Fruit fly (Drosophila melanogaster): ENCODE measurements around the gene CG31787.

CG31787 gene

DNA sequence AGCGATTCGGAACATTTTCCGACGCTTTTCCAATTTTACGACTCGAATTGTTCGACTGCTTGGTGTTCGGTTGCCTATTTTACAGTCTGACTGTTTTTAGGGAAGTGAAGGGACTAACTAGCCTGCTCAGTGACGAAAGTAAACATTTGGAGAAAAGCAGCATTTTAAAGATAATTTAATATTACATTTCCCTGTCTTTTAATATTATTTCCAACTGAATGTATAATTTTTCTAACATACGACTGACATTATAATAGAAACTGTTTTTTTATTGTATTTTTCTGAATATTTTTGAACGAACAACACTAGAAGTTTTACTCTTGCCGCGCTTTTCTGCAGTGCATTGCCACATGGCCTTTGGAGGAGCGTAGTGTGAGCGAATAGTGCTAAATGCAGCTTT lies at the start of gene CG31787:
Gene CG31787, minus strand, starts transcription at position 101 of the 400 bp plus-strand sequence.
- TF ChIP-seq tj (GFP tag; optimal IDR thresholded peaks at IDR 0.05) (no peak), ovo (GFP tag; optimal IDR thresholded peaks at IDR 0.05) (no peak), cnc (optimal IDR thresholded peaks at IDR 0.05) (no peak), CG1620 (GFP tag; optimal IDR thresholded peaks at IDR 0.05) (no peak), pad (GFP tag; optimal IDR thresholded peaks at IDR 0.05) (no peak), CG11617 (GFP tag; optimal IDR thresholded peaks at IDR 0.05) (no peak), CG7101 (tag; optimal IDR thresholded peaks at IDR 0.05) (no peak), CG33017 (tag; optimal IDR thresholded peaks at IDR 0.05) (no peak)

DNA sequence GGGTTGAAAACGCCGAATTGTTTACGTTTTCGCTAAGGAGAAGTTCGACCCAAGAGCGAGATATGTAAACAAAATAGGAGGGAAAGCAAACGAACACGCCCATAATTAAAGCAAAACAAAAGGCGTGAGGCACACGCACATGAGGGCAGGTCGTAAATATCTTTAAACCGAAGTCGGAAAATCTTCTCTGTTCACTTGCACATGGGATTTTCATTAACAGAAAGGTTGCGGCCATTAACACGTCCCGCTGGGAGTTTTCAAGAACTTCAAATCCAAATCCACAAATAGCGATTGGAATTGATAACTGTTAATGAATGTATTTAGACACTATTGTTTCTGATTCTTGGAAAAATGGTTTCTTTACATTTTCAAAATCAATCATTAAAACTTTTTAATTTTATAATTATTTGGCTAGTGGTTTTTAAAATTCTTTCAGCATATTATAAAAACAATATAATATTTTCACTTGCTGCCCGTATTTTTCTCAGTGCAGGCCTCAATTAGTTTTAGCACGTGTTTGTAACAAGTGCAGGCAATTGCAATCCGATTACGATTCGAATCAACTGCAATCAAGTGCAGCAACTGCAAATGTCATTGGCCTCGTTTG lies 48.4 kb upstream of the CG31787 start:
- TF ChIP-seq tj (GFP tag; optimal IDR thresholded peaks at IDR 0.05) (no peak), ovo (GFP tag; optimal IDR thresholded peaks at IDR 0.05) (no peak)

DNA sequence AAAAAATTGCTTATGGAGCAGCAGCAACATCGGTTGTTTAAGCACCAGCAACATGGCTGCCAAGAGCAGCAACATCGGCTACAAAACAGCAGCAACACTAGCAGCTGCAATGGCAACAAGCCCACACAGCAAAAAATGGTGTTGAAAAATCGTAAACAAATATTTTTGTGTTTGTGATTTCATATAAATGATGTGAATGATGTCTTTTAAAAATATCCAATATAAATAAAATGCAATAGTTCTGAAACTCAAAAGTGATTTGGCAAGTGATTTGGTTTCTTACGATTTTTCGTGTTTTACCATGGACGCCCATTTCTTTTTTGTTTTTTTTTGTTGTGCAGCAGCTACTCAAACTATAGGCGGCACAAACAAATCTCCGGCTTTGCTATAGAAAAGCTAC lies 46.1 kb upstream of the CG31787 start:
- no peak for TF ChIP-seq CG1620 (GFP tag; optimal IDR thresholded peaks at IDR 0.05)
- TF ChIP-seq ovo (GFP tag; optimal IDR thresholded peaks at IDR 0.05): no peak
- no peak for TF ChIP-seq CG12768 (GFP tag; optimal IDR thresholded peaks at IDR 0.05)
- no peak for TF ChIP-seq Clk (GFP tag; optimal IDR thresholded peaks at IDR 0.05)
- TF ChIP-seq CG7045 (GFP tag; optimal IDR thresholded peaks at IDR 0.05): no peak

DNA sequence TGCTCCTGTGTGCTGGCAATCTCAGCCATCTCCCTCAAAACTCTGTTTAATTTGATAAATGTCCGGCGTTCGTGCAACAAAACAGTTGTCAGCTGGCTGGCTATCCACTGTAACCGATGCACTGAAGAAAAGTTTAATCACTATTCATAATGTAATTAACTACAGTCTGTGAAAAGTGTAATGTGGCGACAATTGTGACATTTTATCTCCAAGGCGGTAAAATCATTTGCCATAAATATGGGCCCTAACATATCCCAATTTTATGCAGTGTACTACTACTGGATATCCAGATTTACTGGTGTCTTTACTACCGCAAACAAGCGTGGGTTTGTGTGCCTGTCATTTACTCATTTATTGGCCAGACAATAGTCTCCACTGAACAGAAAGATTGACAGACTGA lies 43.2 kb upstream of the CG31787 start:
- TF ChIP-seq tj (GFP tag; optimal IDR thresholded peaks at IDR 0.05) (no peak), Crg-1 (GFP tag; optimal IDR thresholded peaks at IDR 0.05) (no peak), toe (GFP tag; optimal IDR thresholded peaks at IDR 0.05) (no peak), kay (GFP tag; ENCODE audit: borderline replicate concordance) (no peak), CG14711 (tag; optimal IDR thresholded peaks at IDR 0.05) (no peak), CG1620 (GFP tag; optimal IDR thresholded peaks at IDR 0.05) (no peak), CG11617 (GFP tag; optimal IDR thresholded peaks at IDR 0.05) (no peak), CG33017 (tag; optimal IDR thresholded peaks at IDR 0.05) (no peak), cic (GFP tag; optimal IDR thresholded peaks at IDR 0.05) (no peak), CG12768 (GFP tag; optimal IDR thresholded peaks at IDR 0.05) (no peak), CG7101 (tag; optimal IDR thresholded peaks at IDR 0.05) (no peak), Clk (GFP tag; optimal IDR thresholded peaks at IDR 0.05) (no peak), Mnt (GFP tag; optimal IDR thresholded peaks at IDR 0.05) (no peak), Hr96 (GFP tag; optimal IDR thresholded peaks at IDR 0.05) (no peak), CG7045 (GFP tag; optimal IDR thresholded peaks at IDR 0.05) (no peak), bab1 (GFP tag; optimal IDR thresholded peaks at IDR 0.05) (no peak), pad (GFP tag; optimal IDR thresholded peaks at IDR 0.05) (no peak), cnc (optimal IDR thresholded peaks at IDR 0.05) (no peak)

DNA sequence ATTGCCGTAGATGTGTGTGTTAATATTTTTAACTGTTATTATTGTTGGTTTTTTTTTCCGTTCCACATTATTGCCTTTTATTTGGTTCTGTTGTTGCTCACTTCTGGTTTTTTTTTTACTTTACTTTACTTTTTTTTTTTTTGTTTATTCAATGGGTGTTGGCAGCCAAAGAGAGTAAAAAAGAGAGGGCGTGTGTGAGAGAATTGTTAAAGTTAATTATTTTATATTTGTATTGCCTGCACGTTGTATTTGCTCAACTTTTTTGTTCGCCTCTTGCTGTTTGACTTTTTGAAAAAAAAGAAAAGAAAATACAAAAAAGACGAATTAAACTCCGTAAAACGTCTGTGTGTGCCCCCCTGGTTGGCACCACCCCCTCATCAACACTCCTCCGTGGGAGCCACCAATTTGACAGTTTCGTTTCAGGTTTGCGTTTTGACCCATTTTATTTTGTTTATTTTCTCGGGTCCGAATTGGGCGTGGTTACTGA lies 42.1 kb upstream of the CG31787 start:
- no peak for TF ChIP-seq CG14711 (tag; optimal IDR thresholded peaks at IDR 0.05)
- TF ChIP-seq CG33017 (tag; optimal IDR thresholded peaks at IDR 0.05): peak; percentile 51
- no peak for TF ChIP-seq bab1 (GFP tag; optimal IDR thresholded peaks at IDR 0.05)
- no peak for TF ChIP-seq toe (GFP tag; optimal IDR thresholded peaks at IDR 0.05)
- peak; percentile 93 for TF ChIP-seq kay (GFP tag; ENCODE audit: borderline replicate concordance)
- peak; percentile 68 for TF ChIP-seq CG11617 (GFP tag; optimal IDR thresholded peaks at IDR 0.05)
- no peak for TF ChIP-seq CG1620 (GFP tag; optimal IDR thresholded peaks at IDR 0.05)
- TF ChIP-seq ovo (GFP tag; optimal IDR thresholded peaks at IDR 0.05): peak; percentile 78
- peak; percentile 24 for TF ChIP-seq CG5204 (GFP tag; optimal IDR thresholded peaks at IDR 0.05)
- TF ChIP-seq cic (GFP tag; optimal IDR thresholded peaks at IDR 0.05): peak; percentile 23
- TF ChIP-seq cnc (optimal IDR thresholded peaks at IDR 0.05): no peak
- TF ChIP-seq Mnt (GFP tag; optimal IDR thresholded peaks at IDR 0.05): no peak
- peak; percentile 41 for TF ChIP-seq tj (GFP tag; optimal IDR thresholded peaks at IDR 0.05)
- no peak for TF ChIP-seq CG7101 (tag; optimal IDR thresholded peaks at IDR 0.05)
- peak; percentile 41 for TF ChIP-seq CG12768 (GFP tag; optimal IDR thresholded peaks at IDR 0.05)
- TF ChIP-seq CG7045 (GFP tag; optimal IDR thresholded peaks at IDR 0.05): peak; percentile 36

DNA sequence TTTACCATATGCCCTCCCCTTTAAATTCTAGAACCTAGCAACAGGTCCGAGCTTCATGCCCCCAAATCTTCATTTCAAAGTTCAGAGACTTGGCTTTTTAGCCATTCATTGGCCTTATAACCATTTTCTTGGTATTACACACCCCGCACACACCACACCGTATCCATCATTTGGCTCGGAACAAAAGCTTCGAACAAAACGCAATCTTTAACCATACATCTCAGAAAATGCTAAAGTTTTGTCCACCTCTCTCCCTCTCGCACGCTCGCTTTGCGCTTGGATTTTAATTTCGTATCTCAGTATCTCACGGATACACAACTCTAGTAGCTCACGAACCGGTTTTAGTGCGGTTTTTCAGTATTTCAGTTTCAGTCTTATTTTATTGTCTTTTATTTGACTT lies 41.5 kb upstream of the CG31787 start:
- TF ChIP-seq CG5204 (GFP tag; optimal IDR thresholded peaks at IDR 0.05) (no peak), cic (GFP tag; optimal IDR thresholded peaks at IDR 0.05) (no peak), pad (GFP tag; optimal IDR thresholded peaks at IDR 0.05) (no peak)

DNA sequence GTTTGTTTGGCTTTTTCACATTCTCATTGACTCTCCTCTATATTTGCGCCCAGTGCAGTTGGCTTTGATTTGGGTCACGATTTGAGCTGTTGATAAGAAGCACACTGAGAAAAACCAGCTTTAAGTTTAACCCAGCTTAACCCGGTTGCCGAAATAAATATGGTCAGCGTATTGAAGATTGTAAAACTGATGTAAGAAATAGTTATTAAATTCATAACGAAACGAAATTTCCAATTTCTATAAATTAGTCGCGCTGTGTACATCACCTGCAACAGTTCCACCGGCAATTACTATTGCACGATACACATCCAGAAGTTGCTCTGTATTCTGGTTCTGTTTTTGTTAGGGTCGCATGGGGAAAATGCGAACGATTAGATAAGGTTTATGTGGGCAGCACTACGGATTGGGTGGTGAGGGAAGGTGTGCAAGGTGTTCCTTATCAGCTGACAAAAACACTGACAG lies 39.6 kb upstream of the CG31787 start:
- TF ChIP-seq cic (GFP tag; optimal IDR thresholded peaks at IDR 0.05) (peak; percentile 20), cnc (optimal IDR thresholded peaks at IDR 0.05) (no peak), CG7101 (tag; optimal IDR thresholded peaks at IDR 0.05) (peak; percentile 80), ovo (GFP tag; optimal IDR thresholded peaks at IDR 0.05) (peak; percentile 6), CG12768 (GFP tag; optimal IDR thresholded peaks at IDR 0.05) (peak; percentile 76), CG11617 (GFP tag; optimal IDR thresholded peaks at IDR 0.05) (peak; percentile 72), Hr96 (GFP tag; optimal IDR thresholded peaks at IDR 0.05) (peak; percentile 72), CG1620 (GFP tag; optimal IDR thresholded peaks at IDR 0.05) (peak; percentile 5), CG5204 (GFP tag; optimal IDR thresholded peaks at IDR 0.05) (peak; percentile 79), kay (GFP tag; ENCODE audit: borderline replicate concordance) (peak; percentile 59), CG14711 (tag; optimal IDR thresholded peaks at IDR 0.05) (peak; percentile 63), Clk (GFP tag; optimal IDR thresholded peaks at IDR 0.05) (peak; percentile 56), bab1 (GFP tag; optimal IDR thresholded peaks at IDR 0.05) (peak; percentile 41), toe (GFP tag; optimal IDR thresholded peaks at IDR 0.05) (peak; percentile 58), CG33017 (tag; optimal IDR thresholded peaks at IDR 0.05) (peak; percentile 79), Crg-1 (GFP tag; optimal IDR thresholded peaks at IDR 0.05) (peak; percentile 37), pad (GFP tag; optimal IDR thresholded peaks at IDR 0.05) (peak; percentile 30), tj (GFP tag; optimal IDR thresholded peaks at IDR 0.05) (peak; percentile 41), CG7045 (GFP tag; optimal IDR thresholded peaks at IDR 0.05) (peak; percentile 81), Mnt (GFP tag; optimal IDR thresholded peaks at IDR 0.05) (peak; percentile 63)
